Worm (Caenorhabditis elegans): Measurements from ENCODE around the gene nhr-20.

DNA sequence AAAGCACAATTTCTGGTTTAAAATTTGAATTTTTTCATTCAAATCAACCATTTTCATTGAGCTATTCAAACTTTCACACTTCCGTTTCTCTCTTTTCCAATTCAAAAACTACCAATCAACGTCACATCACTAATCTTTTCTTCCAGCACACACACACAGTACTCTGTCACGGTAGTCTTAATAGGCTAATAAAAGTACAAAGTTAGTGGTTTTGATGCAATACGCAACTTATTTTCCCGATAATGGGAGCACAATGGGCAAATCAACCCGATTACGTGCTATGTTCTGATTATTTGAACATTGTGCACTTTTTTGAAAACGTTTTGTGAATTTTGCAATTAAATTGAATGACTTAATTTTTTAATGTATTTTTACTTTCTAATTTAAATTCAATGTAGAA is 5.7 kb downstream of the nhr-20 start:
- TF ChIP-seq che-1 (tag; optimal IDR thresholded peaks at IDR 0.05) (no peak), fkh-10 (GFP tag; optimal IDR thresholded peaks at IDR 0.05) (no peak), pag-3 (tag; optimal IDR thresholded peaks at IDR 0.05; ENCODE audit: borderline replicate concordance) (no peak), nhr-11 (tag; optimal IDR thresholded peaks at IDR 0.05) (no peak), elt-4 (tag; optimal IDR thresholded peaks at IDR 0.05) (no peak)

All from whole organism, late embryonic.